Fruit fly (Drosophila melanogaster) whole organism: ENCODE data around the gene Hsc70-1.

Source experiments
- CG8478 ChIP-seq: fragments of >200 bp; optimal IDR thresholded peaks from 2 replicates; lab custom pipeline; 2018; ENCODE audit warnings: inconsistent platforms
- Dll ChIP-seq: fragments of >200 bp; optimal IDR thresholded peaks from 2 replicates; lab custom pipeline; 2017
- EcR ChIP-seq, 2 experiments: fragments of >200 bp; optimal IDR thresholded peaks; 2 replicates each; lab custom pipeline; 2017; ENCODE audit warnings: missing biosample characterization in 2 of 2, missing genetic modification characterization in 2 of 2, missing genetic modification reagents in 2 of 2
- pan ChIP-seq: fragments of >200 bp; optimal IDR thresholded peaks from 2 replicates; lab custom pipeline; 2017
- psq ChIP-seq: fragments of >200 bp; optimal IDR thresholded peaks from 2 replicates; lab custom pipeline; 2017

DNA sequence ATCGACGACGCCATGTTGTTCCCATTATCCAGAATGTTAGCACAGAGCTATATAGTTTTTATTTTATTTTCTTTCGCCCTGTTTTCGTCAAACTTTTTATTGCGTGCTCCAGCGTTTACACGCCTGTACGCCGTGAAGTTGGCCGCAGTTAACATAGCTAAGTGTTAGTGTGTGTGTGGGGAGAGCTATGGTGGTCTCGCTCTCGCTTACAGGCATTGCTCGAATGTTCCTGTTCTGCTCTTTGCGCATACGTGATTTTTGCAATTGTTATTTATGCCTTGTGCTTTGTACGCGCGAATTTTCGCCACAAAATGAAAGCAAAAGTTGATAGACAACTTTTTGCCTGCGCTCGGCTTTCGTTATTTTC is 30.2 kb downstream of the Hsc70-1 start:
- TF ChIP-seq EcR (GFP tag; optimal IDR thresholded peaks at IDR 0.05; lab: Kevin White, UChicago) (no peak), CG8478 (lab: Kevin White, UChicago) (no peak), pan (no peak), psq (lab: Kevin White, UChicago) (peak; percentile 78), Dll (no peak)
